Worm (Caenorhabditis elegans): ENCODE measurements around the gene K07D4.4.

K07D4.4 gene

DNA sequence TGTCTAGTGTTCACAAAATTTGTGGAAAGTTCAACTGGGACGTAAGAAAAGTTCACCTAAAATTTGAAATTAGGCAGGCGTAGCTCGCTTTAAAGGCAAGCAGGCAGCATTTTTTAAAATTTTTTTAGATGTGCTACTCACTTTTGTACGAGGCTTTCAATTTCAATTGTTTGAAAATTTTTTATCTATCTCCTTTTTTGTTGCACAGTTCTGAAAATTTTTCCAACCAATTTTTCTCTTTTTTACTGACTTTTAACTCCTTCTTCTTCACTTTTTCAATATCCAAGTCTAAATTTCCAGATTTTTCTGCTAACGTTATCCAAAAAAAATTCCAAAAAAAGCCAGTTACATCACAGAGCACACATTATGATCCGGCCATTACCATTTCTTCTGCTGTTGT is 35.1 kb upstream of the K07D4.4 start, which contains the start of gene W06A11.1:
Gene W06A11.1 (plus strand): TSS at position 301 of the 400 bp plus-strand sequence.
- TF ChIP-seq egl-27 (tag; optimal IDR thresholded peaks at IDR 0.05) = no peak
- TF ChIP-seq ama-1 (optimal IDR thresholded peaks at IDR 0.05) = no peak
- no peak for TF ChIP-seq unc-39 (tag; optimal IDR thresholded peaks at IDR 0.05)
- no peak for TF ChIP-seq daf-12 (tag; optimal IDR thresholded peaks at IDR 0.05)
- no peak for TF ChIP-seq fkh-10 (GFP tag; optimal IDR thresholded peaks at IDR 0.05)
- no peak for TF ChIP-seq elt-2 (tag; optimal IDR thresholded peaks at IDR 0.05)
- no peak for TF ChIP-seq zag-1 (tag; optimal IDR thresholded peaks at IDR 0.05)
- no peak for TF ChIP-seq lin-39 (tag; optimal IDR thresholded peaks at IDR 0.05)
- TF ChIP-seq hmg-11 (tag; optimal IDR thresholded peaks at IDR 0.05) = no peak
- TF ChIP-seq nhr-43 (tag; optimal IDR thresholded peaks at IDR 0.05; ENCODE audit: poor library complexity, severe bottlenecking) = no peak
- TF ChIP-seq eor-1 (tag; optimal IDR thresholded peaks at IDR 0.05) = no peak
- no peak for TF ChIP-seq nhr-77 (tag; optimal IDR thresholded peaks at IDR 0.05)

- TF ChIP-seq elt-1 (tag; optimal IDR thresholded peaks at IDR 0.05) = no peak
- TF ChIP-seq nhr-12 (tag; optimal IDR thresholded peaks at IDR 0.05) = no peak
- no peak for TF ChIP-seq jun-1 (tag; optimal IDR thresholded peaks at IDR 0.05)
- no peak for TF ChIP-seq sea-2 (GFP tag; optimal IDR thresholded peaks at IDR 0.05)
- no peak for TF ChIP-seq tbx-2 (tag; optimal IDR thresholded peaks at IDR 0.05)
- TF ChIP-seq nfya-1 (tag; optimal IDR thresholded peaks at IDR 0.05; ENCODE audit: insufficient read depth) = no peak
- TF ChIP-seq zag-1 (tag; optimal IDR thresholded peaks at IDR 0.05) = no peak
- TF ChIP-seq lsy-12 (tag; optimal IDR thresholded peaks at IDR 0.05) = no peak
- TF ChIP-seq ztf-11 (tag; optimal IDR thresholded peaks at IDR 0.05) = no peak
- TF ChIP-seq eor-1 (tag; optimal IDR thresholded peaks at IDR 0.05) = no peak
- TF ChIP-seq ZK546.5 (tag; optimal IDR thresholded peaks at IDR 0.05) = no peak
- no peak for TF ChIP-seq ceh-9 (tag; optimal IDR thresholded peaks at IDR 0.05)
- TF ChIP-seq nhr-77 (tag; optimal IDR thresholded peaks at IDR 0.05) = no peak
- TF ChIP-seq ama-1 (optimal IDR thresholded peaks at IDR 0.05) = no peak
- no peak for TF ChIP-seq pha-4 (tag; optimal IDR thresholded peaks at IDR 0.05)
Observed at ce11 chrII:4063997-4064396, 31.8 kb upstream of the K07D4.4 start, which contains the start of gene fbxb-118. TSS of gene fbxb-118 (minus strand) at chrII:4064097.

ce11 chrII:4062477-4062876 is 30.3 kb upstream of the K07D4.4 start, which contains the start of gene gadr-4:
TSS of gene gadr-4 (minus strand) at chrII:4062577.
- TF ChIP-seq nhr-77 (tag; optimal IDR thresholded peaks at IDR 0.05) (no peak), lsy-12 (tag; optimal IDR thresholded peaks at IDR 0.05) (no peak), eor-1 (tag; optimal IDR thresholded peaks at IDR 0.05) (no peak), pha-4 (tag; optimal IDR thresholded peaks at IDR 0.05) (no peak), nhr-25 (tag; optimal IDR thresholded peaks at IDR 0.05) (no peak), lin-15B (tag; optimal IDR thresholded peaks at IDR 0.05) (no peak), nhr-237 (tag; optimal IDR thresholded peaks at IDR 0.05) (no peak), ZK546.5 (tag; optimal IDR thresholded peaks at IDR 0.05) (no peak), ztf-4 (tag; optimal IDR thresholded peaks at IDR 0.05) (no peak), ceh-16 (tag; optimal IDR thresholded peaks at IDR 0.05) (no peak), nhr-23 (tag; optimal IDR thresholded peaks at IDR 0.05) (no peak), ceh-28 (tag; optimal IDR thresholded peaks at IDR 0.05) (no peak), ama-1 (optimal IDR thresholded peaks at IDR 0.05) (no peak), aly-2 (tag; optimal IDR thresholded peaks at IDR 0.05) (no peak), unc-39 (tag; optimal IDR thresholded peaks at IDR 0.05) (no peak), mml-1 (tag; optimal IDR thresholded peaks at IDR 0.05) (no peak), jun-1 (tag; optimal IDR thresholded peaks at IDR 0.05) (no peak), nhr-11 (tag; optimal IDR thresholded peaks at IDR 0.05) (no peak), egl-27 (tag; optimal IDR thresholded peaks at IDR 0.05) (no peak)

ce11 chrII:4049672-4050071 is 17.5 kb upstream of the K07D4.4 start:
- TF ChIP-seq nfya-1 (tag; optimal IDR thresholded peaks at IDR 0.05; ENCODE audit: insufficient read depth) (peak; percentile 21), pha-4 (tag; optimal IDR thresholded peaks at IDR 0.05) (peak; percentile 6), elt-2 (tag; optimal IDR thresholded peaks at IDR 0.05) (peak; percentile 21), lin-15B (tag; optimal IDR thresholded peaks at IDR 0.05) (peak; percentile 3)

ce11 chrII:4047839-4048440 is 15.7 kb upstream of the K07D4.4 start:
- TF ChIP-seq lsy-12 (tag; optimal IDR thresholded peaks at IDR 0.05) (peak; percentile 31), hmg-11 (tag; optimal IDR thresholded peaks at IDR 0.05) (peak; percentile 43), nfya-1 (tag; optimal IDR thresholded peaks at IDR 0.05; ENCODE audit: insufficient read depth) (peak; percentile 13), tbx-2 (tag; optimal IDR thresholded peaks at IDR 0.05) (peak; percentile 30), lin-15B (tag; optimal IDR thresholded peaks at IDR 0.05) (peak; percentile 22), nhr-43 (tag; optimal IDR thresholded peaks at IDR 0.05; ENCODE audit: poor library complexity, severe bottlenecking) (peak; percentile 58), elt-2 (tag; optimal IDR thresholded peaks at IDR 0.05) (peak; percentile 54)
